Worm (Caenorhabditis elegans) whole organism, early embryonic: ENCODE data around the gene skpo-3.

Source experiments
- B0310.2 ChIP-seq: sonication (generic microtip); optimal IDR thresholded peaks from 2 replicates; lab custom pipeline; 2016; ENCODE audit warnings: mild to moderate bottlenecking, missing genetic modification characterization, missing compliant biosample characterization
- F13C5.2 ChIP-seq: sonication (generic microtip); optimal IDR thresholded peaks from 2 replicates; lab custom pipeline; 2017; ENCODE audit warnings: mild to moderate bottlenecking, missing genetic modification characterization, inconsistent platforms, missing compliant biosample characterization
- aly-1 ChIP-seq: sonication (generic microtip); optimal IDR thresholded peaks from 2 replicates; lab custom pipeline; 2016; ENCODE audit warnings: missing genetic modification characterization, missing compliant biosample characterization
- ama-1 ChIP-seq: fragments of 150-350 bp; optimal IDR thresholded peaks from 2 replicates; lab custom pipeline; 2014
- ceh-36 ChIP-seq: sonication (generic microtip); optimal IDR thresholded peaks from 2 replicates; lab custom pipeline; 2016; ENCODE audit warnings: missing genetic modification characterization, inconsistent platforms, missing compliant biosample characterization
- ets-7 ChIP-seq: sonication (generic microtip); optimal IDR thresholded peaks from 2 replicates; lab custom pipeline; 2016; ENCODE audit warnings: missing genotype, missing genetic modification characterization, missing compliant biosample characterization
- flt-1 ChIP-seq: fragments of 200-800 bp; sonication (Bioruptor generic); IDR thresholded peaks from 2 replicates; pipeline ENCODE4 v1.3.6; 2022; ENCODE audit warnings: missing genetic modification characterization, missing compliant biosample characterization
- hmbx-1 ChIP-seq: sonication (generic microtip); optimal IDR thresholded peaks from 2 replicates; lab custom pipeline; 2016; ENCODE audit warnings: mild to moderate bottlenecking, missing genetic modification characterization, missing compliant biosample characterization
- hmg-4 ChIP-seq: fragments of 200-800 bp; sonication (Bioruptor generic); optimal IDR thresholded peaks from 2 replicates; lab custom pipeline; 2018; ENCODE audit warnings: mild to moderate bottlenecking, missing genetic modification characterization, missing compliant biosample characterization
- hnd-1 ChIP-seq: sonication (generic microtip); optimal IDR thresholded peaks from 2 replicates; lab custom pipeline; 2016; ENCODE audit warnings: missing genetic modification characterization, missing compliant biosample characterization
- scrt-1 ChIP-seq: fragments of 200-800 bp; sonication (Bioruptor generic); IDR thresholded peaks from 2 replicates; pipeline ENCODE4 v1.3.6; 2022; ENCODE audit warnings: missing genetic modification characterization, missing compliant biosample characterization
- sea-1 ChIP-seq: fragments of 200-800 bp; sonication (Bioruptor generic); conservative IDR thresholded peaks from 2 replicates; pipeline ENCODE4 v1.3.6; 2022; ENCODE audit warnings: missing genetic modification characterization, missing compliant biosample characterization
- tra-4 ChIP-seq: sonication (generic microtip); optimal IDR thresholded peaks from 2 replicates; lab custom pipeline; 2017; ENCODE audit warnings: missing genetic modification characterization, missing compliant biosample characterization

DNA sequence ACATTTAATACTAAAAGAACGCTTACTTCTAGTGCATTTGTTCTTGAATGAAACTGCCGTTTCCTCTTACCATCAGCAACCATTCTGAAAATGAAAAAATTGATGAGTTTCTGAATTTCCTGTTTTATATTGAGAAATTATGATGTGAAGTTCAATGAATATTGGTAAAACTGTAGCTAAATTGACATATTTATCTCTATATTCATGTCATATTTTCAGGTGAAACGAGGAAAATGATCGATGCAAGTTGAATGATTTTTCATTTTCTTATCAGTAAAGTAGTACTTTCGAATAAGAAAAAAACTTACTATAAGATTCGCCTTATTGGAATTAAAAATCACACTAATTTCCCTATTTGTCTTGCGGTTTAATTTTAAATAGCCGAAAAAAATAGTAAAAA lies 35.5 kb upstream of the skpo-3 start, which contains the start of gene E04F6.15:
- TF ChIP-seq F13C5.2 (tag; lab: Kevin White, UChicago) (no peak), flt-1 (GFP tag; lab: Robert Waterston, UW) (no peak), ama-1 (lab: Kevin White, UChicago) (no peak), tra-4 (tag; lab: Kevin White, UChicago) (no peak), sea-1 (GFP tag; lab: Robert Waterston, UW) (no peak), ets-7 (no peak), aly-1 (no peak), hmbx-1 (no peak), B0310.2 (no peak), hmg-4 (no peak), scrt-1 (GFP tag; lab: Robert Waterston, UW) (no peak), hnd-1 (no peak), ceh-36 (tag; lab: Kevin White, UChicago) (no peak)
